Fruit fly (Drosophila melanogaster): ENCODE measurements around the gene CG12729.

- TF ChIP-seq Hey (tag; optimal IDR thresholded peaks at IDR 0.05) (peak; percentile 29), Lim3 (GFP tag; IDR thresholded peaks at IDR 0.05) (no peak), Mes4 (GFP tag; optimal IDR thresholded peaks at IDR 0.05) (no peak), Hr51 (GFP tag; optimal IDR thresholded peaks at IDR 0.05) (no peak), CHES-1-like (GFP tag; optimal IDR thresholded peaks at IDR 0.05) (no peak), HLH54F (GFP tag; optimal IDR thresholded peaks at IDR 0.05) (no peak), CG8478 (optimal IDR thresholded peaks at IDR 0.05) (no peak), nerfin-1 (tag; optimal IDR thresholded peaks at IDR 0.05) (no peak), sug (tag; optimal IDR thresholded peaks at IDR 0.05) (peak; percentile 76), Jarid2 (GFP tag; optimal IDR thresholded peaks at IDR 0.05) (no peak), CG33557 (GFP tag; optimal IDR thresholded peaks at IDR 0.05) (no peak), CTCF (GFP tag; optimal IDR thresholded peaks at IDR 0.05) (no peak), CG11398 (GFP tag; optimal IDR thresholded peaks at IDR 0.05) (no peak), CG10274 (GFP tag; optimal IDR thresholded peaks at IDR 0.05) (no peak)
These were observed 48.1 kb downstream of the CG12729 start for dm6 chrX:5893165-5893564.
